Worm (Caenorhabditis elegans): Measurements from ENCODE around the gene ptr-19.
A peak's percentile ranks its signal among the peaks of the same experiment; 100 is the strongest.

DNA sequence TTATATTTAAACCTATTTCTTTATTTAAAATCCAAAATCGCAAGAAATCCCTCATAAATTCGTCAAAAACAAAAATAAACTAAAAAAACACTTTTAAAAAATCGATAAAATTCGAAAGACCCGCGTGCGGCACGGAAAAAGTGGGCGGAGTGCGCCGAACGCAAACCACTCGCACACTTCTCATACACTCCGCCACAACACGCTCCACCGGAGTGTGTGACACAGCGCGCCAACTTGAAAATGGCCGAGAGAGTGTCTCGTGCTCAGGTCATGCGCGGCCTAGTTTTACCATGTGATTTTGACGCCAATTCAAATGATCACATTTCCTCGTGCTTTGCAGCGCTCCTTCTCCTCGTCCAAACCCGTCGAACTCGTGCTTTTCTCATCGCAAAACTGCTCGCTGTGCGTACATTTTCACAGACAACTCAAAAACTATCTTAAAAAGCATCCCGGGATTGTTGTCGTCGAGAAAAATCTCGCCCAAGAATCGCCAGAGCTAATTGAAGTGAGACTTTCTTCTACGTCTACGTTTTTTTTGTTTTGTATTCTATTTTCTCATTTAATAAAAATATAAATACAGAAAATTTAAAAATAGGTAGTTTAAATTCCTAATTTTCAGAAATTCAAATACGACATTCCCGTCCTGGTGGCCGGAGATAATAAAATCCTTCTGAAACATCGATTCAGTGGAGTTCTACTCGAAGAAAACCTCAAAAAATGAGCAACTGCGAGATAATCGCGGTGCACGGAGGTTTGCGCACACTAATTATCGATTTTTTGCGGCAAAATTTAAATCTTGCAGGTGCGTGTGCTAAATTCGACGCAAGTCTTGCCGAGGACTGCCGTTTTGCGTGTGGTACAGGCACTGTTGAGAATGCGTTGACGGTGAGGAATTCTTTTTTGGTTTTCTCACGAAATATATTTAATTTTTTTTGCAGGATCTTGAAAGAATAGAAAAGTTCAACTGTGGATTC is 22.3 kb upstream of the ptr-19 start, which contains the start of gene tasp-1:
- TF ChIP-seq zip-8 (tag; optimal IDR thresholded peaks at IDR 0.05): no peak
- peak; percentile 96 for TF ChIP-seq unc-62 (GFP tag; optimal IDR thresholded peaks at IDR 0.05)
- TF ChIP-seq unc-39 (tag; optimal IDR thresholded peaks at IDR 0.05): peak; percentile 96
- peak; percentile 93 for TF ChIP-seq ceh-83 (GFP tag; optimal IDR thresholded peaks at IDR 0.05)
- TF ChIP-seq mep-1 (tag; optimal IDR thresholded peaks at IDR 0.05): peak; percentile 100
- TF ChIP-seq nhr-28 (tag; optimal IDR thresholded peaks at IDR 0.05): peak; percentile 91

Measured in whole organism, mixed stage, embryonic.